Worm (Caenorhabditis elegans) whole organism, young adult: ENCODE measurements around the gene T06E8.2.
"Not testable (repeated sequence)": the region's sequence is repeated elsewhere in the genome, so short reads cannot be mapped to it uniquely, and the experiment has no call there.

Experiments
- B0035.1 ChIP-seq: sonication (generic microtip); optimal IDR thresholded peaks from 2 replicates; lab custom pipeline; 2016; ENCODE audit warnings: missing genetic modification characterization, mild to moderate bottlenecking, missing compliant biosample characterization, missing genotype, missing genetic modification reagents
- C06A6.2 ChIP-seq: fragments of 200-800 bp; sonication (Bioruptor generic); conservative IDR thresholded peaks from 2 replicates; pipeline ENCODE4 v1.3.6; 2022; ENCODE audit warnings: missing genetic modification characterization, missing compliant biosample characterization
- C17E4.6 ChIP-seq: fragments of 200-800 bp; sonication (Bioruptor generic); IDR thresholded peaks from 2 replicates; pipeline ENCODE4 v1.3.6; 2022; ENCODE audit warnings: missing genetic modification reagents, missing genetic modification characterization, missing compliant biosample characterization
- D2030.7 ChIP-seq: fragments of 200-800 bp; sonication (Bioruptor generic); IDR thresholded peaks from 2 replicates; pipeline ENCODE4 v1.3.6; 2022; ENCODE audit warnings: missing genetic modification reagents, missing genetic modification characterization, missing compliant biosample characterization
- F33H1.4 ChIP-seq: fragments of 200-800 bp; sonication (Bioruptor generic); IDR thresholded peaks from 2 replicates; pipeline ENCODE4 v1.3.6; 2022; ENCODE audit warnings: missing genetic modification reagents, missing genetic modification characterization, missing compliant biosample characterization
- F37B4.10 ChIP-seq: fragments of 200-800 bp; sonication (Bioruptor generic); IDR thresholded peaks from 2 replicates; pipeline ENCODE4 v1.3.6; 2022; ENCODE audit warnings: missing genetic modification characterization, missing compliant biosample characterization
- F49E8.2 ChIP-seq: sonication (generic microtip); optimal IDR thresholded peaks from 3 replicates; lab custom pipeline; 2017; ENCODE audit warnings: missing genetic modification characterization, mild to moderate bottlenecking, missing compliant biosample characterization, antibody characterized with exemption, moderate library complexity; ENCODE audit not compliant: insufficient read depth
- F57A8.1 ChIP-seq: fragments of 200-800 bp; sonication (Bioruptor generic); optimal IDR thresholded peaks from 2 replicates; lab custom pipeline; 2018; ENCODE audit warnings: mild to moderate bottlenecking, missing genetic modification characterization, moderate library complexity, missing compliant biosample characterization
- F57C9.4 ChIP-seq: sonication (generic microtip); optimal IDR thresholded peaks from 2 replicates; lab custom pipeline; 2017; ENCODE audit warnings: mild to moderate bottlenecking, missing genetic modification characterization, missing compliant biosample characterization
- K11D2.4 ChIP-seq: fragments of 200-800 bp; sonication (Bioruptor generic); IDR thresholded peaks from 2 replicates; pipeline ENCODE4 v1.3.6; 2022; ENCODE audit warnings: missing genetic modification reagents, missing genetic modification characterization, missing compliant biosample characterization
- T26A5.8 ChIP-seq: sonication (generic microtip); optimal IDR thresholded peaks from 2 replicates; lab custom pipeline; 2016; ENCODE audit warnings: missing genetic modification characterization, missing compliant biosample characterization
- Y53G8AR.9 ChIP-seq: fragments of 200-800 bp; sonication (Bioruptor generic); conservative IDR thresholded peaks from 2 replicates; pipeline ENCODE4 v1.3.6; 2022; ENCODE audit warnings: missing genetic modification reagents, missing genetic modification characterization, missing compliant biosample characterization
- Y79H2A.3 ChIP-seq: fragments of 200-800 bp; sonication (Bioruptor generic); conservative IDR thresholded peaks from 2 replicates; pipeline ENCODE4 v1.3.6; 2022; ENCODE audit warnings: missing genetic modification reagents, missing genetic modification characterization, missing compliant biosample characterization
- Y95B8A.8 ChIP-seq: fragments of 200-800 bp; sonication (Bioruptor generic); IDR thresholded peaks from 2 replicates; pipeline ENCODE4 v1.3.6; 2022; ENCODE audit warnings: missing genetic modification reagents, missing genetic modification characterization, missing compliant biosample characterization
- attf-6 ChIP-seq: fragments of 200-800 bp; sonication (Bioruptor generic); IDR thresholded peaks from 2 replicates; pipeline ENCODE4 v1.3.6; 2022; ENCODE audit warnings: missing genetic modification reagents, missing genetic modification characterization, missing compliant biosample characterization
- bed-1 ChIP-seq: fragments of 200-800 bp; sonication (Bioruptor generic); IDR thresholded peaks from 2 replicates; pipeline ENCODE4 v1.3.6; 2022; ENCODE audit warnings: missing genetic modification reagents, missing genetic modification characterization, missing compliant biosample characterization
- bed-2 ChIP-seq: fragments of 200-800 bp; sonication (Bioruptor generic); IDR thresholded peaks from 2 replicates; pipeline ENCODE4 v1.3.6; 2022; ENCODE audit warnings: missing genetic modification reagents, missing genetic modification characterization, missing compliant biosample characterization
- cebp-1 ChIP-seq, 2 experiments: fragments of 200-800 bp in 1 of 2; sonication (Bioruptor generic) in 1 of 2; sonication (generic microtip) in 1 of 2; IDR thresholded peaks in 1 of 2; optimal IDR thresholded peaks in 1 of 2; 2 replicates each; pipeline versions ENCODE4 v1.3.6 to Lab custom; 2017 to 2022; ENCODE audit warnings: missing compliant biosample characterization in 2 of 2, missing genetic modification characterization in 2 of 2, mild to moderate bottlenecking in 1 of 2, missing genetic modification reagents in 1 of 2, moderate library complexity in 1 of 2
- ceh-100 ChIP-seq: fragments of 200-800 bp; sonication (Bioruptor generic); IDR thresholded peaks from 2 replicates; pipeline ENCODE4 v1.3.6; 2022; ENCODE audit warnings: missing genetic modification reagents, missing genetic modification characterization, missing compliant biosample characterization
- ceh-40 ChIP-seq: fragments of 200-800 bp; sonication (Bioruptor generic); IDR thresholded peaks from 2 replicates; pipeline ENCODE4 v1.3.6; 2022; ENCODE audit warnings: missing genetic modification characterization, missing compliant biosample characterization
- ceh-79 ChIP-seq: sonication (generic microtip); optimal IDR thresholded peaks from 2 replicates; lab custom pipeline; 2017; ENCODE audit warnings: mild to moderate bottlenecking, missing genetic modification characterization, missing compliant biosample characterization
- ceh-91 ChIP-seq: fragments of 200-800 bp; sonication (Bioruptor generic); IDR thresholded peaks from 2 replicates; pipeline ENCODE4 v1.3.6; 2022; ENCODE audit warnings: missing genetic modification reagents, missing genetic modification characterization, missing compliant biosample characterization
- dox-1 ChIP-seq: fragments of 200-800 bp; sonication (Bioruptor generic); IDR thresholded peaks from 2 replicates; pipeline ENCODE4 v1.3.6; 2022; ENCODE audit warnings: missing genetic modification reagents, missing genetic modification characterization, missing compliant biosample characterization
- efl-1 ChIP-seq: fragments of 150-350 bp; optimal IDR thresholded peaks from 2 replicates; lab custom pipeline; 2014; ENCODE audit warnings: missing biosample characterization, missing genetic modification reagents, missing genetic modification characterization
- egl-44 ChIP-seq: fragments of 200-800 bp; sonication (Bioruptor generic); IDR thresholded peaks from 2 replicates; pipeline ENCODE4 v1.3.6; 2022; ENCODE audit warnings: missing genetic modification reagents, missing genetic modification characterization, missing compliant biosample characterization
- egrh-3 ChIP-seq: fragments of 200-800 bp; sonication (Bioruptor generic); IDR thresholded peaks from 2 replicates; pipeline ENCODE4 v1.3.6; 2022; ENCODE audit warnings: missing genetic modification reagents, missing genetic modification characterization, missing compliant biosample characterization
- hmg-1.2 ChIP-seq: fragments of 200-800 bp; sonication (Bioruptor generic); IDR thresholded peaks from 2 replicates; pipeline ENCODE4 v1.3.6; 2022; ENCODE audit warnings: missing genetic modification reagents, missing genetic modification characterization, missing compliant biosample characterization
- hsf-1 ChIP-seq: fragments of 200-800 bp; sonication (Bioruptor generic); IDR thresholded peaks from 2 replicates; pipeline ENCODE4 v1.3.6; 2022; ENCODE audit warnings: missing genetic modification reagents, missing genetic modification characterization, missing compliant biosample characterization
- lsl-1 ChIP-seq: fragments of 200-800 bp; sonication (Bioruptor generic); optimal IDR thresholded peaks from 2 replicates; lab custom pipeline; 2018; ENCODE audit warnings: mild to moderate bottlenecking, missing genetic modification characterization, moderate library complexity, missing compliant biosample characterization
- madf-3 ChIP-seq: fragments of 200-800 bp; sonication (Bioruptor generic); IDR thresholded peaks from 2 replicates; pipeline ENCODE4 v1.3.6; 2022; ENCODE audit warnings: missing genetic modification reagents, missing genetic modification characterization, missing compliant biosample characterization
- madf-6 ChIP-seq: fragments of 200-800 bp; sonication (Bioruptor generic); IDR thresholded peaks from 2 replicates; pipeline ENCODE4 v1.3.6; 2022; ENCODE audit warnings: missing genetic modification reagents, missing genetic modification characterization, missing compliant biosample characterization
- madf-8 ChIP-seq: fragments of 200-800 bp; sonication (Bioruptor generic); conservative IDR thresholded peaks from 2 replicates; pipeline ENCODE4 v1.3.6; 2022; ENCODE audit warnings: missing genetic modification reagents, missing genetic modification characterization, missing compliant biosample characterization
- mcd-1 ChIP-seq: fragments of 200-800 bp; sonication (Bioruptor generic); IDR thresholded peaks from 2 replicates; pipeline ENCODE4 v1.3.6; 2022; ENCODE audit warnings: missing genetic modification reagents, missing genetic modification characterization, missing compliant biosample characterization
- pbrm-1 ChIP-seq: fragments of 200-800 bp; sonication (Bioruptor generic); IDR thresholded peaks from 2 replicates; pipeline ENCODE4 v1.3.6; 2022; ENCODE audit warnings: missing genetic modification reagents, missing genetic modification characterization, missing compliant biosample characterization
- pha-4 ChIP-seq: fragments of 150-350 bp; sonication (generic microtip); optimal IDR thresholded peaks from 2 replicates; lab custom pipeline; 2014; ENCODE audit warnings: missing biosample characterization, missing genetic modification reagents, missing genetic modification characterization
- rcor-1 ChIP-seq: fragments of 200-800 bp; sonication (Bioruptor generic); IDR thresholded peaks from 2 replicates; pipeline ENCODE4 v1.3.6; 2022; ENCODE audit warnings: missing genetic modification reagents, missing genetic modification characterization, missing compliant biosample characterization
- sea-2 ChIP-seq: fragments of 200-800 bp; sonication (Bioruptor generic); IDR thresholded peaks from 2 replicates; pipeline ENCODE4 v1.3.6; 2022; ENCODE audit warnings: missing genetic modification characterization, missing compliant biosample characterization
- snpc-3.4 ChIP-seq: sonication (generic microtip); optimal IDR thresholded peaks from 2 replicates; lab custom pipeline; 2017; ENCODE audit warnings: missing genetic modification characterization, mild to moderate bottlenecking, missing compliant biosample characterization, antibody characterized with exemption, moderate library complexity, missing genotype, missing genetic modification reagents
- sptf-2 ChIP-seq: fragments of 200-800 bp; sonication (Bioruptor generic); optimal IDR thresholded peaks from 2 replicates; lab custom pipeline; 2018; ENCODE audit warnings: mild to moderate bottlenecking, missing genetic modification characterization, missing compliant biosample characterization
- xnd-1 ChIP-seq: sonication (generic microtip); optimal IDR thresholded peaks from 2 replicates; lab custom pipeline; 2016; ENCODE audit warnings: missing genotype, missing genetic modification reagents, missing genetic modification characterization, missing compliant biosample characterization
- ztf-28 ChIP-seq: fragments of 200-800 bp; sonication (Bioruptor generic); IDR thresholded peaks from 2 replicates; pipeline ENCODE4 v1.3.6; 2022; ENCODE audit warnings: missing genetic modification reagents, missing genetic modification characterization, missing compliant biosample characterization

Gene T06E8.2

DNA sequence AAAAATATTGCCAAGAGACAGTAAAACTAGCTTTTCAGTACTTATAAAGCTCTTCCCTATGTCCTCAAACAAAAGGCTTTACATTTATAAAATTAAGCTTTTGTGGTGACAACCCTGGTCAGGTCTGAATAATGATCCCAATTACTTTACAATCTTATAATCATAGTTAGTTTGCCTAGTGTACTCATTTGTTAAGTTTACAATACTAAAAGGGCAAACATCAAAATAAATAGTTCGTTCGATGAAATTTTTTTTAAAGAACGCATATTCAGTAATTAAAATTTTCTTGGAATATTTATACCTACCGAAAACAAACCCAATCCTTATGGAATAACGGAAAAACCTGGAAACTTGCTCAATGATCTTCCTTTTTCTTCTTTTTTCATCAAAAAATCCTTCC is 22.5 kb upstream of the T06E8.2 start:
- no peak for TF ChIP-seq T26A5.8 (tag; lab: Kevin White, UChicago)
- TF ChIP-seq dox-1 (GFP tag; lab: Robert Waterston, UW): no peak
- no peak for TF ChIP-seq pha-4
- no peak for TF ChIP-seq D2030.7 (GFP tag; lab: Robert Waterston, UW)
- TF ChIP-seq F57C9.4 (tag; lab: Kevin White, UChicago): no peak
- TF ChIP-seq Y79H2A.3 (GFP tag; lab: Robert Waterston, UW): no peak
- no peak for TF ChIP-seq hsf-1 (GFP tag; lab: Robert Waterston, UW)
- TF ChIP-seq snpc-3.4: no peak
- no peak for TF ChIP-seq F33H1.4 (GFP tag; lab: Robert Waterston, UW)
- TF ChIP-seq ceh-79 (tag; lab: Kevin White, UChicago): no peak
- TF ChIP-seq Y95B8A.8 (GFP tag; lab: Robert Waterston, UW): no peak
- no peak for TF ChIP-seq F57A8.1
- no peak for TF ChIP-seq sea-2 (GFP tag; lab: Robert Waterston, UW)
- no peak for TF ChIP-seq ceh-40
- TF ChIP-seq madf-6: no peak
- TF ChIP-seq sptf-2 (GFP tag; lab: Kevin White, UChicago): no peak
- TF ChIP-seq F49E8.2: no peak
- no peak for TF ChIP-seq egrh-3 (GFP tag; lab: Robert Waterston, UW)
- no peak for TF ChIP-seq ceh-100 (GFP tag; lab: Robert Waterston, UW)

- peak; percentile 48 for TF ChIP-seq xnd-1 (tag; lab: Kevin White, UChicago)
- peak; percentile 72 for TF ChIP-seq lsl-1 (GFP tag; lab: Kevin White, UChicago)
- TF ChIP-seq madf-8 (GFP tag; lab: Robert Waterston, UW): peak; percentile 85
- no peak for TF ChIP-seq bed-2
- no peak for TF ChIP-seq B0035.1 (tag; lab: Kevin White, UChicago)
- peak; percentile 36 for TF ChIP-seq efl-1 (GFP tag; lab: Kevin White, UChicago)
Observed at ce11 chrV:10054872-10055271, 18.7 kb upstream of the T06E8.2 start, which contains the start of gene yif-1. TSS of gene yif-1 (minus strand) at chrV:10054913.

DNA sequence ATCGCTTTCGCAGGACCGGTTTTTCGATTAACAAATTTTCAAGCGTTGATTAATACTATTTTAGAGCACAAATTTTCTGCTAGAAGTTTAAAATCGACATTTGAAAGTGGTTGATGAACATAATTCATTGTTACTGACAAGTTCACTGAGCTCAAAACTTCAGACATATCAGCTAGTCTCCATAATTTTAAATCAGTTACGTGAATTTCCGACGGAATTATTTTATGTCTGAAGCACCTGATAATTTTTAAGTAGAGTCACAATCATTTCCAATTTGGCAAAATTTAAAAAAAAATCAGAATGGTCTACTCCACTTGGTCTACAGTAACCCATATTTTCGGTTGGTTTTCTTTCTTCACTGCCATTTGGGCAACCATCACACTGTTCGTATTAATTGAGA is 15.6 kb upstream of the T06E8.2 start, which contains the start of gene str-118:
Gene str-118 (plus strand): TSS at position 301 of the 400 bp plus-strand sequence.
- no peak for TF ChIP-seq egl-44 (GFP tag; lab: Robert Waterston, UW)
- no peak for TF ChIP-seq attf-6 (GFP tag; lab: Robert Waterston, UW)

- TF ChIP-seq egrh-3 (GFP tag; lab: Robert Waterston, UW): peak; percentile 60; the same call in 1 of the 2 replicates
- TF ChIP-seq xnd-1 (tag; lab: Kevin White, UChicago): peak; percentile 57
- TF ChIP-seq hmg-1.2: peak; percentile 79
- peak; percentile 51 for TF ChIP-seq F33H1.4 (GFP tag; lab: Robert Waterston, UW)
- TF ChIP-seq ceh-91 (GFP tag; lab: Robert Waterston, UW): peak; percentile 43
- TF ChIP-seq ceh-100 (GFP tag; lab: Robert Waterston, UW): peak; percentile 13; the same call in 1 of the 2 replicates
- peak; percentile 75 for TF ChIP-seq mcd-1 (GFP tag; lab: Robert Waterston, UW)
- 0 out of 2 replicates have a peak, but pooled peaks have one; percentile 63 for TF ChIP-seq F37B4.10 (GFP tag; lab: Robert Waterston, UW)
- peak; percentile 60; the same call in 1 of the 2 replicates for TF ChIP-seq Y95B8A.8 (GFP tag; lab: Robert Waterston, UW)
- TF ChIP-seq K11D2.4 (GFP tag; lab: Robert Waterston, UW): peak; percentile 84
- TF ChIP-seq pbrm-1 (GFP tag; lab: Robert Waterston, UW): peak; percentile 57; the same call in 1 of the 2 replicates
- peak; percentile 44; the same call in 1 of the 2 replicates for TF ChIP-seq C06A6.2 (GFP tag; lab: Robert Waterston, UW)
- peak; percentile 91 for TF ChIP-seq madf-3 (GFP tag; lab: Robert Waterston, UW)
- TF ChIP-seq C17E4.6 (GFP tag; lab: Robert Waterston, UW): peak; percentile 78
- TF ChIP-seq cebp-1 (GFP tag; IDR thresholded peaks at IDR 0.05; lab: Robert Waterston, UW): peak; percentile 46; the same call in 1 of the 2 replicates
- not testable (repeated sequence) for TF ChIP-seq cebp-1 (tag; optimal IDR thresholded peaks at IDR 0.05; lab: Kevin White, UChicago)
- TF ChIP-seq egl-44 (GFP tag; lab: Robert Waterston, UW): peak; percentile 63; the same call in 1 of the 2 replicates
- TF ChIP-seq hsf-1 (GFP tag; lab: Robert Waterston, UW): peak; percentile 99
- peak; percentile 57; the same call in 1 of the 2 replicates for TF ChIP-seq Y53G8AR.9 (GFP tag; lab: Robert Waterston, UW)
- TF ChIP-seq rcor-1 (GFP tag; lab: Robert Waterston, UW): peak; percentile 56; the same call in 1 of the 2 replicates
- 0 out of 2 replicates have a peak, but pooled peaks have one; percentile 30 for TF ChIP-seq ztf-28 (GFP tag; lab: Robert Waterston, UW)
- 0 out of 2 replicates have a peak, but pooled peaks have one; percentile 58 for TF ChIP-seq bed-1 (GFP tag; lab: Robert Waterston, UW)
- TF ChIP-seq D2030.7 (GFP tag; lab: Robert Waterston, UW): peak; percentile 70
Observed at ce11 chrV:10049192-10049816, 13.1 kb upstream of the T06E8.2 start.
